Worm (Caenorhabditis elegans) whole organism, young adult: ENCODE results near the gene such-1.

ENCODE experiments used
- B0035.1 ChIP-seq: sonication (generic microtip); optimal IDR thresholded peaks from 2 replicates; lab custom pipeline; 2016; ENCODE audit warnings: missing genetic modification characterization, mild to moderate bottlenecking, missing compliant biosample characterization, missing genotype, missing genetic modification reagents
- F23B12.7 ChIP-seq: sonication (generic microtip); optimal IDR thresholded peaks from 2 replicates; lab custom pipeline; 2017; ENCODE audit warnings: missing genetic modification characterization, mild to moderate bottlenecking, missing compliant biosample characterization, antibody characterized with exemption, moderate library complexity; ENCODE audit not compliant: insufficient read depth
- F33H1.4 ChIP-seq: fragments of 200-800 bp; sonication (Bioruptor generic); IDR thresholded peaks from 2 replicates; pipeline ENCODE4 v1.3.6; 2022; ENCODE audit warnings: missing genetic modification reagents, missing genetic modification characterization, missing compliant biosample characterization
- Y53G8AR.9 ChIP-seq: fragments of 200-800 bp; sonication (Bioruptor generic); conservative IDR thresholded peaks from 2 replicates; pipeline ENCODE4 v1.3.6; 2022; ENCODE audit warnings: missing genetic modification reagents, missing genetic modification characterization, missing compliant biosample characterization
- ZK185.1 ChIP-seq: sonication (generic microtip); optimal IDR thresholded peaks from 2 replicates; lab custom pipeline; 2016; ENCODE audit warnings: mild to moderate bottlenecking, missing genetic modification characterization, missing compliant biosample characterization; ENCODE audit not compliant: poor library complexity, severe bottlenecking
- ama-1 ChIP-seq, 3 experiments: fragments of 150-350 bp in 1 of 3; sonication (generic microtip) in 2 of 3; optimal IDR thresholded peaks; 2 replicates each; lab custom pipeline; 2014 to 2018; ENCODE audit warnings: missing biosample characterization in 2 of 3, missing genetic modification characterization in 2 of 3, missing genetic modification reagents in 2 of 3
- atf-7 ChIP-seq: sonication (generic microtip); optimal IDR thresholded peaks from 2 replicates; lab custom pipeline; 2017; ENCODE audit warnings: mild to moderate bottlenecking, missing genetic modification characterization, missing compliant biosample characterization
- ceh-27 ChIP-seq: fragments of 200-800 bp; sonication (Bioruptor generic); optimal IDR thresholded peaks from 2 replicates; lab custom pipeline; 2018; ENCODE audit warnings: mild to moderate bottlenecking, missing genetic modification characterization, moderate library complexity, missing compliant biosample characterization
- ceh-58 ChIP-seq: fragments of 200-800 bp; sonication (Bioruptor generic); IDR thresholded peaks from 2 replicates; pipeline ENCODE4 v1.3.6; 2022; ENCODE audit warnings: missing genetic modification characterization, missing compliant biosample characterization
- dpl-1 ChIP-seq: fragments of 150-350 bp; optimal IDR thresholded peaks from 2 replicates; lab custom pipeline; 2014; ENCODE audit warnings: missing biosample characterization, missing genetic modification reagents, missing genetic modification characterization
- egl-44 ChIP-seq: fragments of 200-800 bp; sonication (Bioruptor generic); IDR thresholded peaks from 2 replicates; pipeline ENCODE4 v1.3.6; 2022; ENCODE audit warnings: missing genetic modification reagents, missing genetic modification characterization, missing compliant biosample characterization
- ets-4 ChIP-seq: fragments of 200-800 bp; sonication (Bioruptor generic); optimal IDR thresholded peaks from 2 replicates; lab custom pipeline; 2018; ENCODE audit warnings: mild to moderate bottlenecking, missing genetic modification characterization, missing compliant biosample characterization
- fkh-3 ChIP-seq: sonication (generic microtip); optimal IDR thresholded peaks from 2 replicates; lab custom pipeline; 2016; ENCODE audit warnings: mild to moderate bottlenecking, missing genetic modification characterization, missing compliant biosample characterization
- gei-17 ChIP-seq: fragments of 200-800 bp; sonication (Bioruptor generic); optimal IDR thresholded peaks from 2 replicates; lab custom pipeline; 2018; ENCODE audit warnings: mild to moderate bottlenecking, missing genetic modification characterization, missing compliant biosample characterization
- hsf-1 ChIP-seq: fragments of 200-800 bp; sonication (Bioruptor generic); IDR thresholded peaks from 2 replicates; pipeline ENCODE4 v1.3.6; 2022; ENCODE audit warnings: missing genetic modification reagents, missing genetic modification characterization, missing compliant biosample characterization
- lag-1 ChIP-seq: fragments of 200-800 bp; sonication (Bioruptor generic); IDR thresholded peaks from 2 replicates; pipeline ENCODE4 v1.3.6; 2022; ENCODE audit warnings: missing genetic modification reagents, missing genetic modification characterization, missing compliant biosample characterization
- let-526 ChIP-seq: fragments of 200-800 bp; sonication (Bioruptor generic); IDR thresholded peaks from 2 replicates; pipeline ENCODE4 v1.3.6; 2022; ENCODE audit warnings: missing genetic modification reagents, missing genetic modification characterization, missing compliant biosample characterization
- let-607 ChIP-seq, 2 experiments: fragments of 200-800 bp in 1 of 2; sonication (Bioruptor generic) in 1 of 2; sonication (generic microtip) in 1 of 2; optimal IDR thresholded peaks; 2 replicates each; lab custom pipeline; 2016 to 2018; ENCODE audit warnings: mild to moderate bottlenecking in 2 of 2, missing compliant biosample characterization in 2 of 2, missing genetic modification characterization in 2 of 2, moderate library complexity in 2 of 2, missing genotype in 1 of 2
- lin-40 ChIP-seq: sonication (generic microtip); optimal IDR thresholded peaks from 2 replicates; lab custom pipeline; 2016; ENCODE audit warnings: missing genetic modification characterization, mild to moderate bottlenecking, missing compliant biosample characterization, missing genotype, missing genetic modification reagents
- lsl-1 ChIP-seq: fragments of 200-800 bp; sonication (Bioruptor generic); optimal IDR thresholded peaks from 2 replicates; lab custom pipeline; 2018; ENCODE audit warnings: mild to moderate bottlenecking, missing genetic modification characterization, moderate library complexity, missing compliant biosample characterization
- madf-10 ChIP-seq: sonication (generic microtip); optimal IDR thresholded peaks from 2 replicates; lab custom pipeline; 2016; ENCODE audit warnings: mild to moderate bottlenecking, missing genetic modification characterization, missing compliant biosample characterization
- mxl-1 ChIP-seq: sonication (generic microtip); optimal IDR thresholded peaks from 2 replicates; lab custom pipeline; 2016; ENCODE audit warnings: missing genetic modification characterization, missing compliant biosample characterization
- nfyb-1 ChIP-seq: fragments of 200-800 bp; sonication (Bioruptor generic); IDR thresholded peaks from 2 replicates; pipeline ENCODE4 v1.3.6; 2022; ENCODE audit warnings: missing genetic modification reagents, missing genetic modification characterization, missing compliant biosample characterization
- pbrm-1 ChIP-seq: fragments of 200-800 bp; sonication (Bioruptor generic); IDR thresholded peaks from 2 replicates; pipeline ENCODE4 v1.3.6; 2022; ENCODE audit warnings: missing genetic modification reagents, missing genetic modification characterization, missing compliant biosample characterization
- rpc-1 ChIP-seq, 2 experiments: fragments of 150-350 bp in 1 of 2; sonication (generic microtip) in 1 of 2; optimal IDR thresholded peaks; 2 replicates each; lab custom pipeline; 2014 to 2018; ENCODE audit warnings: missing biosample characterization in 1 of 2, missing genetic modification characterization in 1 of 2, missing genetic modification reagents in 1 of 2, missing genotype in 1 of 2
- snpc-4 ChIP-seq, 5 experiments: fragments of 150-350 bp in 1 of 5; sonication (generic microtip) in 4 of 5; optimal IDR thresholded peaks; 2 replicates each; lab custom pipeline; 2014 to 2018; ENCODE audit warnings: missing genetic modification characterization in 5 of 5, missing biosample characterization in 3 of 5, antibody characterized with exemption in 2 of 5, mild to moderate bottlenecking in 2 of 5, missing compliant biosample characterization in 2 of 5, missing genotype in 2 of 5, moderate library complexity in 2 of 5, missing genetic modification reagents in 1 of 5
- somi-1 ChIP-seq: fragments of 200-800 bp; sonication (Bioruptor generic); optimal IDR thresholded peaks from 2 replicates; lab custom pipeline; 2018; ENCODE audit warnings: mild to moderate bottlenecking, missing genetic modification characterization, missing compliant biosample characterization
- sptf-2 ChIP-seq: fragments of 200-800 bp; sonication (Bioruptor generic); optimal IDR thresholded peaks from 2 replicates; lab custom pipeline; 2018; ENCODE audit warnings: mild to moderate bottlenecking, missing genetic modification characterization, missing compliant biosample characterization
- tlf-1 ChIP-seq: fragments of 200-800 bp; sonication (Bioruptor generic); optimal IDR thresholded peaks from 2 replicates; lab custom pipeline; 2018; ENCODE audit warnings: mild to moderate bottlenecking, missing genetic modification characterization, missing compliant biosample characterization
- zfh-2 ChIP-seq: fragments of 200-800 bp; sonication (Bioruptor generic); conservative IDR thresholded peaks from 2 replicates; pipeline ENCODE4 v1.3.6; 2022; ENCODE audit warnings: missing genetic modification reagents, missing genetic modification characterization, missing compliant biosample characterization
- ztf-22 ChIP-seq: fragments of 200-800 bp; sonication (Bioruptor generic); optimal IDR thresholded peaks from 2 replicates; lab custom pipeline; 2018; ENCODE audit warnings: mild to moderate bottlenecking, missing genetic modification characterization, moderate library complexity, missing compliant biosample characterization
- ztf-26 ChIP-seq: sonication (generic microtip); optimal IDR thresholded peaks from 2 replicates; lab custom pipeline; 2017; ENCODE audit warnings: missing genetic modification characterization, missing compliant biosample characterization
- ztf-3 ChIP-seq: fragments of 200-800 bp; sonication (Bioruptor generic); optimal IDR thresholded peaks from 2 replicates; lab custom pipeline; 2018; ENCODE audit warnings: mild to moderate bottlenecking, missing genetic modification characterization, missing compliant biosample characterization

Gene such-1

ce11 chrIII:11490221-11490620 is 33.3 kb downstream of the such-1 start:
- TF ChIP-seq nfyb-1 (GFP tag; lab: Robert Waterston, UW), result peak; percentile 72; the same call in 1 of the 2 replicates
- TF ChIP-seq gei-17, result no peak
- TF ChIP-seq rpc-1 (optimal IDR thresholded peaks at IDR 0.05; lab: Kevin White, UChicago), result no peak
- TF ChIP-seq rpc-1 (tag; optimal IDR thresholded peaks at IDR 0.05; lab: Kevin White, UChicago), result no peak
- no peak for TF ChIP-seq ZK185.1
- no peak for TF ChIP-seq mxl-1 (tag; lab: Kevin White, UChicago)
- TF ChIP-seq F33H1.4, result no peak

- no peak for TF ChIP-seq ceh-58 (GFP tag; lab: Robert Waterston, UW)
- no peak for TF ChIP-seq tlf-1 (GFP tag; lab: Kevin White, UChicago)
- TF ChIP-seq hsf-1 (GFP tag; lab: Robert Waterston, UW), result no peak
- TF ChIP-seq gei-17, result no peak
- no peak for TF ChIP-seq let-526 (GFP tag; lab: Robert Waterston, UW)
- no peak for TF ChIP-seq nfyb-1 (GFP tag; lab: Robert Waterston, UW)
- TF ChIP-seq ztf-22 (GFP tag; lab: Kevin White, UChicago), result no peak
- no peak for TF ChIP-seq ama-1 (optimal IDR thresholded peaks at IDR 0.05; lab: Kevin White, UChicago)
- TF ChIP-seq ama-1 (GFP tag; optimal IDR thresholded peaks at IDR 0.05; lab: Kevin White, UChicago), result no peak
- no peak for TF ChIP-seq snpc-4 (GFP tag; optimal IDR thresholded peaks at IDR 0.05; lab: Kevin White, UChicago)
- TF ChIP-seq snpc-4 (tag; optimal IDR thresholded peaks at IDR 0.05; lab: Kevin White, UChicago), result no peak
- TF ChIP-seq lin-40 (tag; lab: Kevin White, UChicago), result no peak
- no peak for TF ChIP-seq let-607 (tag; optimal IDR thresholded peaks at IDR 0.05; lab: Kevin White, UChicago)
- TF ChIP-seq somi-1 (GFP tag; lab: Kevin White, UChicago), result no peak
- TF ChIP-seq ets-4 (GFP tag; lab: Kevin White, UChicago), result no peak
- no peak for TF ChIP-seq atf-7 (tag; lab: Kevin White, UChicago)
- TF ChIP-seq lag-1 (GFP tag; lab: Robert Waterston, UW), result no peak
- TF ChIP-seq, all 124 proteins: peak for 0
Measured at ce11 chrIII:11489601-11490000, 34.0 kb downstream of the such-1 start.

ce11 chrIII:11488662-11489349 is 34.8 kb downstream of the such-1 start:
- TF ChIP-seq fkh-3 (tag; lab: Kevin White, UChicago), result no peak
- TF ChIP-seq pbrm-1 (GFP tag; lab: Robert Waterston, UW), result no peak
- no peak for TF ChIP-seq lin-40 (tag; lab: Kevin White, UChicago)
- no peak for TF ChIP-seq dpl-1
- no peak for TF ChIP-seq sptf-2 (GFP tag; lab: Kevin White, UChicago)
- TF ChIP-seq ztf-26 (tag; lab: Kevin White, UChicago), result no peak
- no peak for TF ChIP-seq F23B12.7 (tag; lab: Kevin White, UChicago)
- TF ChIP-seq gei-17, result no peak
- no peak for TF ChIP-seq egl-44 (GFP tag; lab: Robert Waterston, UW)
- TF ChIP-seq madf-10 (tag; lab: Kevin White, UChicago), result no peak

ce11 chrIII:11487245-11487644 is 36.3 kb downstream of the such-1 start, which contains the start of gene popl-5:
Gene popl-5, minus strand, starts transcription at chrIII:11487345.
- no peak for TF ChIP-seq ama-1 (optimal IDR thresholded peaks at IDR 0.05; lab: Kevin White, UChicago)
- no peak for TF ChIP-seq ama-1 (GFP tag; optimal IDR thresholded peaks at IDR 0.05; lab: Kevin White, UChicago)
- no peak for TF ChIP-seq Y53G8AR.9 (GFP tag; lab: Robert Waterston, UW)
- no peak for TF ChIP-seq lsl-1
- TF ChIP-seq ztf-3, result no peak
- no peak for TF ChIP-seq ceh-27 (GFP tag; lab: Kevin White, UChicago)
- TF ChIP-seq B0035.1 (tag; lab: Kevin White, UChicago), result no peak
- TF ChIP-seq zfh-2 (GFP tag; lab: Robert Waterston, UW), result no peak
